Fruit fly (Drosophila melanogaster) whole organism, larva: ENCODE measurements around the gene esc.

Experiments used
- noc ChIP-seq: fragments of 200-800 bp; sonication (Bioruptor generic); optimal IDR thresholded peaks from 3 replicates; lab custom pipeline; 2019; ENCODE audit warnings: missing biosample characterization, mild to moderate bottlenecking, missing genetic modification characterization, moderate library complexity

Gene esc

DNA sequence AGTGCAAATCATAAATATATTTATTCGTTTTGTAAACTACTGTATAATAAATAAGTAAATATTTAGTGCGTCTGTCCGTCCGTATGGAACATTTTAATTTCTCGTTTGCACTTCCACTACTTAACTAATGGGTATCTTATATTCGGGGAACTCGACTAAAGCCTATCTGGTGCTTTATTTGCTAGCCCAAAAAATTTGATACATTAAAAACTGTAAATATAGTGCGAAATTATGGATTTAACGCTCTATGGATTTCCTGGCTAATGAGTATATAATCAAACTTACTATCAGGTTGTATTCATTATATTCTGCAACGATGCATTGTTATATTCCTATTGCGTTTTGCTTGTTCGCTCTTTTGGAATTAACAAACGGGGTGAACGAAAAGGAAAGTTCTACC is 7.7 kb upstream of the esc start, which contains the start of gene Sfp33A4:
Gene Sfp33A4 (plus strand): TSS at position 301 of the 400 bp plus-strand sequence.
- no peak for TF ChIP-seq noc (tag; lab: Kevin White, UChicago)

DNA sequence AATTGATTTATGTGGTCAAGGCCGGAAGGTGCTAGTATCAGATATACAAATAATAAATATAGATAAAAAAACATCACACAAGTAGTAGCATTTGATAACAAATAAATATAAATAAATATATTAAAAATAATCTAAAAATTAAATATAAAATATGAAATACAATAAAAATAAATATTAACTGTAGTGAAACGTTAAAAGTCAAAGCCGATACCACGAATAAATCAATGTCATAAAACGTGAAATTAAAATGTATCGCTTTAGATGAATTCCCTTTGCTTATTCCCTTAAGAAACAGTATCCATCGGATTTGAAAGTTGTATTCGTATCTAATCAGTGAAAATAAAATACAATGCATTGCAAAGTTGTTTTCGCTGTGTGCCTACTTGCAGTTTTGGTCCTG is 5.1 kb upstream of the esc start, which contains the start of gene CG45012:
Gene CG45012 (plus strand): TSS at position 301 of the 400 bp plus-strand sequence.
- TF ChIP-seq noc (tag; lab: Kevin White, UChicago): no peak

DNA sequence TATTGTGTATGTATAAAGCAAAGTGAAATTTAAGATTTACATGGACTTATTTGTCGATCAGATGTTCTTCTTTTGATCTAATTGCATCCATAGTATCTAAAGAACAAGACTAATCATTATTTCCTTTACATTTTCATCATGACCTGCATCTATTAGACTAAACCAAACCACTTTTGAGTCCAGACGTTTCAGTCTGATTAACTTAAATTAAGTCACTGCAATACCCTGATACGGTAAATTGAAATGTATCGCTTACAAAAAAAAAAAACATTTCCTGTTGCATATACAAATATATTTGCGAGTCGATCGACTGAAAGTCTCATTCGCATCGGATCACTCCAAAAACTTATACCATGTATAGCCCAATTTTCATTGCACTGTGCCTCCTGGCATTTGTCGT is 4.6 kb upstream of the esc start, which contains the start of gene CG45011:
Gene CG45011 (plus strand): TSS at position 301 of the 400 bp plus-strand sequence.
- TF ChIP-seq noc (tag; lab: Kevin White, UChicago): no peak

DNA sequence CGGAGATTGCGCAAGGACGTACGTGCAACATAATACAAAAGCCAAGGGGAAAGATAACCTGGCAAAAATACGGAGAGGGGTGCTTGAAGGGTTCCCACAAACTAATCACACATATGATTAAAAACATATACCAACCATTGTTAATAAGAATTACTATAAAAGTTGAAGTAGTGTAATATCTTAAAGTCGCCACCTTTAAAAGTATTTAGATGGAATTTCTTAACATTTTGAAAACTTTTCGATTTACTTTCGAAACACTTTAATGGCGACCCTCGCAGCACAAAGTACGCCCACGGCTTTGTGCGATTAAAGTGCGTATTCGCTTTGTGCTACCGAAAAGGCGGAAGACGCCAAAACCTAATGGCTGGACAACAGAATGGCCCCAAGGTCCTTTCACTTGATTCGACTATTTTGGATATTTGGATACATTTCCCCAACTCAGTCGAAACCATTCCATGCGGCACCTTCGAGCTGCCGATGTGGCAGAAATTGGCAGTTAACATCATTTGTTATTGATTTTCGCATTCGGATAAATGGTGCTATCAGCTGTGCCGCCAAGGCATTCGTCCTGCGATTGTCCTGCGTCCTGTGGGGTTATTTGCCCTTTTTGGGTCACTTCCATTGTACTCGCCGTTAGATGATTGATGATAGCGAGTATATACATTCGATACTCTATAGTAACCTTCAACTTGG is 5.6 kb downstream of the esc start:
- no peak for TF ChIP-seq noc (tag; lab: Kevin White, UChicago)

DNA sequence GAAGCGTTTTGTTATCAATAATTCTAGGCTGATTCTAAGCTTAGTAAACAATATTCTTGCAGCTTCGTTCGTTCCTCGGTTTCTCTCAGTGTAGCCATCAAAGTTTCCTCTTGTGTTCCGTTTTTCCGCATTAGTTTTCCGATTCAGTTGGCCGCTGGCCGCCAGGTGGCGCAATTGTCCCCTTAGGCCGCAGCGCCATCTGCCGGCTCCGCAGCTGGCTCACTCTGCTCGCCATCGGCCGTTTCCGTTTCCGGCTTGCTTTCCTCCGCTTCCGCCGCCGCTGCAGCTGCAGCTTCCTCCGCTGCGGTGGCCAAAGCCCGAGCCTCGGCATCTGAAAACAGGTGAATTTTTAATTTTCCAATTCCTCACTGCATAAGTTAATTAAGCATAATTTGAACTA is 12.8 kb downstream of the esc start:
- no peak for TF ChIP-seq noc (tag; lab: Kevin White, UChicago)

DNA sequence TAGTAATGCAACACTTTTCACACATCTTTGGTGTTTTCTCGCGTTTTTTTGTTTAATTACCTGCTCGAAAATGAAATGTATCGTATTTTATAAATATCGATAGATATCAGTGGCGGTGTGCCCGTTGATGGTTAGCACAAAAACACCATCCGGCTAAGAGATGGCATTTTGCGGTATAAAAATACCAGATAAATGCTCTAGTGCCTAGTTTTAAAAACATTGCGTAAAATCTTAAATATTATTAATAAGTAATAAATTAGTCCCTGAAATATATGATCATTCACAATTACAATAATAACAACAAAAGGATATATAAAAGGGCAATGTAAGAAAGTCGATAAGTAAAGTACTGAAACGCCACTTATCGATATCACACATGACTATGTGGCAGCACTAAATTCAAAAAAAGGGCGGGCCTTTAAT is 15.5 kb downstream of the esc start, which contains the start of gene CycY:
Gene CycY (minus strand): TSS at position 116 of the 423 bp plus-strand sequence.
- no peak for TF ChIP-seq noc (tag; lab: Kevin White, UChicago)

DNA sequence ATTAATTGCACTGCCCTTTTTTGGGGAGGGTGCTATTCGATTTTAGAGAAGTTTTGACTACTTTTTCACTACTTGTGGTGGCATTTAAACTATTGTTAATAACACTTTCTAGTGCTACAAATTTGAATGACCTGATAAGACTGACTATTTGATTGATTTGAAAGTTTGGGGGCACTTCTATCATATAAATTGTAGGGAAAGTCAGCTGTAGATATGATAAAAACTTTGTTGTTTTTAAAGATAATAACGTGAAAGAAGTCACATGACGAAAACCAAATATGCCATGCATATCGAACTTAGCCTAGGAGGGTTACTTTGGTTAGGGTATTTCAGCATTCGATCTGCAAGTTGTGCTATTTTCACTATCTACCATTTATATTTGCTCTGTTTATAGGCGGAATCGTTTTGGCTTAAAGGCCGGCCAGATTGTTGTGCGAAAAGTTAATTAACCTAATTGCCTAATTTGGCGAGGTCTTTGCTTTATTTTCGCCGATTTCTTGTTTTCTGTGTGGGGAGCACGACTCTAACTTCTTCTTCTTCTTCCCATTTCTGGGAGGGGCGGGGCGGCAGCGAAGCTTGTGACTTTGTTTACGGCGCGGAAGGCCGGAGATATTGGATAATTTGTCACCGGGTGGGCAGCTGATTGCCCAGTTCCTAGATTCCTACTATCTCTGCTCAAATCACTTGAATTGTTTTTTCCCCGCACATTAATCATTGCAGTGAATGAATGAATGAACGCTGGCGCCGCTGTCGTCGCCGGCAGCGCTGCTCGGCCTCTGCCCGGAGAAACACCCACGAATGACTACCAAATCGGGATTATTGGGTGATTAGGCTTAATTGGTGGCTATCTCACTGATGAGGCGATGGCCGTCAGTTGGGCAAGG is 16.2 kb downstream of the esc start:
- peak; percentile 53 for TF ChIP-seq noc (tag; lab: Kevin White, UChicago)

DNA sequence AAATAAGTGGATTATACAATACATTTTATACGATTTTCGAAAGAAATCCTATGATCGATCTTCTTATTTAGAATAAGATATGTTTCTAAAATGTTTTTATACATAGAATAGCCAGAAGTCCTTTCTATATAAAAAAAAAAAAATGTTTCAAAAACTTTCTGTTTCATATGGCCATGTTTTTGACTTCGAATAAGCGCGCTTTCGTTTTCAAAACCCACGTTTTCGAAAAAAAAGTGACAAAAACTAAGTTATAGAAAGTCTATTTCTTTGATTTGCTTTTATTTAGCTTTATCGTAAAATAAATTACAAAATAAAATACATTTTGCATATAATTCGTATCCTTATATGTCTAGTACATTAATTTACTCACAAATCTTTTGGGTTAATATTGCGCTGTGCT is 19.4 kb downstream of the esc start:
- no peak for TF ChIP-seq noc (tag; lab: Kevin White, UChicago)

DNA sequence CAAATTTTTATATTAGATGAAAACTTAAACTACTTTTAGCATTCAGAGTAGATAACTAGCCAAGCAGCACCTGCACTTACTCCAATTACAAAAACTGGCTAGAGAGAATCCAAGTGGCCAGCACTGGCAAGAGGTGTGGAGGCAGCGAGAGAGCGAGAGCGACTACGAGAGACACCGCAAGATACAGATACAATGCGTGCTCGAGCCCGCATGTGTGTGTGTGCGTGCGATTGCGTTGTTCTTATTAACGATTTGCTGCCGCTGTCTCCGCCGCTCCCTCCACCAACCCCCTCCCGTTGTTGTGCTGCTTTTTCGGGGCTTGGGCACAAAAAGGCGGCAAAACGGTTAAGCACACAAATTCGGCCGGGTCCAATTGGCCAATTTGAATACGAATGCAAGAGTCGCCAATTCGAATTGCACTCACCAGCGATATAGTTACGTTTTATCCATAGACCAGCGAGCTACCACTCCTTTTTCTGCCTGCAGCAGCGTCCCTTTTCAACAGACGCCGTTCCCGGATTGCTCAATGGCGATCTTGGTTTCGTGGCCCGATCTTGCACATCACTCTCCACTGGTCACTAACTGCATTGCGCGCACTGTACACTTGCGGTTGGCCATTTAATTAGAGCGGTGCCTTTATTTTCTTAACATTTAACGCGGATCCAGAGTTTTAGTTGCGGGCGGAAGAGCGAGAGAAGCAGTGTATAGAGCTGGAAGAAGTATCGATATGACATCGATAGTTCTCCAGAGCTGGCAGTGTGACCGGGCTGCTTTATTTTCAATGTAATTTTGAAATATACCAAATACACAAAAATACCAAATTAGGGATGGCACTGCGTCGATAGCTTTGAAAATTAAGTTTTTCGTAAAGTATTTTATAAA is 20.3 kb downstream of the esc start, which contains the start of gene crol:
Gene crol (minus strand): TSS at position 737 of the 882 bp plus-strand sequence.
- peak; percentile 3 for TF ChIP-seq noc (tag; lab: Kevin White, UChicago)

DNA sequence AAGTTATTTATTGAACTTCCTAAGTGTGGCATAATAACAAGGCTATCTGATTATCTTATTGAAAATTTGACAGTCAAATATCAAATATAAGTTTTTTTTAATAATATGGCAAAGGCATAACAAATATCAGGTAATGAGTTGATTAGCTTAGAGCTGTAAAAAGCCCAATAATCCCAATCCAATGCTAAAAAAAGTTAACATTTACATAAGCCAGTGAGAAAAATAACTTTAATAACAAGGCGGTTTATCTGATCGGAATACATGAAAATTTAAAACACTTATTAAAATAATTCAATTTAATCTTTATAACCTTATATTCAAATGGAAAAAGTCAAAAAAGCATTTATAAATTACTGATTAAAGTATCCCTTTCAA is 20.9 kb downstream of the esc start:
- TF ChIP-seq noc (tag; lab: Kevin White, UChicago): no peak

DNA sequence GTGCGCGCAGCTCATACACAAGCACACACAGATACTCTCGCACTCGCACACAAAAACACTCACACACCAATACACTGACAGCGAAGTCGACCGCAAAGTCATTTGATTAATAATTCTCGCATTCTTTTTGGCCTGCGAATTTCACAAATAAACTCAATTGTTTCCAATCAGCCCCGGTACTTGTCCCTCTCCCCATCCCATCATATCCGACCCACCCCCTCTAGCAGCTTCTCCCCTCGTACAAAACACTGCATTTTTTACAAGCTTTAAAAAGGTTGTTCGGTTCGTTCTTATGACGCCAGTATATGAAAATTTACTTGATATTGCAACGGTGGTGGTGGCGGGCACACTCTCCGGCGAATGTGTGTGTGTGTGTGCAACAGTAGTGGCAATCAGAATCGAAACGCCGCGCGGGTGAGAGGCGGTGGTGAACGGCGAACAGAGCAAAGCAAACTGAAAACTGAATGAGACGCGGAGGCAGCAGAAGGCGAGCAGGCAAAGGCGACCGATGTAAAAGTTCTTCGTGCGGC is 21.4 kb downstream of the esc start:
- TF ChIP-seq noc (tag; lab: Kevin White, UChicago): peak; percentile 60

DNA sequence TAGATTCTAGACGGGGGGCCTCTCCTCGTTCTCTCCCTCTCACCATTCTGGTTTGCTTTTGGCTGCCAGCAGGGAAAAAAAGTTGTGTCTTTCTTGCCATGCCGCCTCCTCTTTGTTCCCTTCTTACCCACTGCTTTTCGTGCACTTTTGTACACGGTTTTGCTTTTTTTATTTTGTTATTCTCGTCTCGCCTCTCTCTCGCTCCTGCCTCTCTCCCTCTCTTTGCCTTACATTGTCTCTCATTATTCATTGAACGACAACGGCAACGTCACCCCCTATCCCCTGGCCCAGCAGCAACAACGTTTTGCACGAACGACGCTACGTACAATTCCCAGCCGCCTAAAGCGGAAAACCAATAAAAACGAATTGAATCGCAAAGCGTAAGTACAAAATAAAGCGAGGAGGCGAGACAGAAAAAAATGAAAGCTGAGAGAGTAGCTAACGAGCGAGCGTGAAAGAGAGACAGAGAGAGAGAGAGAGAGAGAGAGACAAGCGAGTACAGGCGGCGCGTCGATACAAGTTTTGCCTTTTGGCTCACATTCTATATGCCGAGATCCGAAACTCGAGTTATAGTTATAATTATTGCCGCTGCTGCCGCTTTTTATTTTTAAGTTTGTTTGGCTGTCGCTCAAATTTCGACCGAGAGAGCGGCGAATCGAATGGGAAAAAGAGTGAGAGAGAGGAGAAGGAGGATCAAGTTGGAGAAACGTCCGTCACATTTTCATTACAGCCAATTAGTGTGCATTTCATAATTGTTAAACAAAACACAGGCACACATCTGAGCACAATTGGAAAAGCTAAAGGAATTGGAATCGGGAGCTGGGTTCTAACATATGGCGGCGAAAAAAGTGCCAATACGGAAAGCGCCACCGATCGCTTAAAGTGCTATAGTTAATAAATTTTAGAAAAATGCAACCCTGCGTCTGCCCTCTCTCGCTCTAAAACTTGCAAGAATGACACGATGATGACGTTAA is 22.2 kb downstream of the esc start:
- TF ChIP-seq noc (tag; lab: Kevin White, UChicago): peak; percentile 24

DNA sequence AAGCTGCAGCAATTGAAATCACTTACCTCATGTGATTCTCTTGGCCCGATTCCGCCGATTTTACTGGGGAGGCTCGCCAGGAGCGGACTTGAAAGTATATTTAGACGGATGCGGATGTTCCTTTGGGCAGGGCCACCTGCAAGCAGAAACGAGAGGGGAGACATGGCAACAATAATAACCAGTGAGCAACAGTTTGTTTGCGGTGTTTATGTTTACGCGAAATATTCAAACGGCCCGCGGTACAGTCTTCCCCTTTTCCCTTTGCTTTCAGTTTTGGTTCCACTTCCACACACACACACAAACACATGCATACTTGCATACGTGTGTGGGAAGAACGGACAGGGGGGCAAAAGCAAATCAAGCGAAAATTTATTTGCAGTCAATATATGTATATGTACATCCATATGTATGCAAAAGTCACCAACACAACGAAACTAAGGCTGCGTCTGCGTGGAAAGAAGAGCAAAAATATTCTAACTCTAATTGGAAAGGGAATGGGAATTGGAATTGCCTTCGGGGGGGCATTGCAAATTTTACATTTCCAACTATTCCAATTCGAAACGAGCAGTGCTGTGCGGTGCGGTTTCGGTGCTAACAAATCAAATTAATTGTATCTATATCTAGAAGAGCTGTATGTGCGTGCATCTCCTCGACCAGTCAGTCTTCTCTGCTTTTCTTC is 23.0 kb downstream of the esc start:
- TF ChIP-seq noc (tag; lab: Kevin White, UChicago): no peak
